Worm (Caenorhabditis elegans): ENCODE data around the gene F49H6.8.

Gene F49H6.8

DNA sequence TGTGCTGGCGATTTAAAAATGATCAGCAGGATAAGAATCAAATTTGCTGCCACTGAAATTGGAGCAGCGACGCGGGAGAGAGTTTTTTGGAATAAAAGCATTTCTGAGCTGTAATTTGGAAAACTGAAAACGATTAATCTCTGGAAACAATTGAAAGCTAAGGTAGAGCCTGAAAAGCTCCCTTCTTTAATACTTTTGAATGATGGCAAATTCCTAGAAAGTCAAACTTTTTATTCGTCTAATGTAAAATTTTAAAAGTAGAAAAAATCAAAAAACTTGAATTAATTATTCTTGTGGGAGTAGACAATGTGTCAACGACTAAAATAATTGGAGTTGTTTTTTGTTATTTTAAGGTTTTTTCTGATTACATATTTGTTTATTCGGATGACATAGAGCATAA is 22.3 kb downstream of the F49H6.8 start, which contains the start of gene str-217:
TSS of gene str-217 (minus strand) at position 101 of the 400 bp plus-strand sequence.
- no peak for TF ChIP-seq F10B5.3 (tag; optimal IDR thresholded peaks at IDR 0.05)
- no peak for TF ChIP-seq ceh-82 (tag; optimal IDR thresholded peaks at IDR 0.05)
- no peak for TF ChIP-seq aly-2 (tag; optimal IDR thresholded peaks at IDR 0.05)
- no peak for TF ChIP-seq F44E2.7 (GFP tag; IDR thresholded peaks at IDR 0.05)
- no peak for TF ChIP-seq Y48G9A.11 (GFP tag; IDR thresholded peaks at IDR 0.05)
- TF ChIP-seq fos-1 (tag; optimal IDR thresholded peaks at IDR 0.05), result no peak
- TF ChIP-seq hlh-30 (tag; optimal IDR thresholded peaks at IDR 0.05; ENCODE audit: insufficient read depth), result no peak

- peak; percentile 64 for TF ChIP-seq set-16 (GFP tag; IDR thresholded peaks at IDR 0.05)
- no peak for TF ChIP-seq snpc-1.2 (GFP tag; IDR thresholded peaks at IDR 0.05)
Observed at ce11 chrV:16992383-16992782, 30.1 kb downstream of the F49H6.8 start.

DNA sequence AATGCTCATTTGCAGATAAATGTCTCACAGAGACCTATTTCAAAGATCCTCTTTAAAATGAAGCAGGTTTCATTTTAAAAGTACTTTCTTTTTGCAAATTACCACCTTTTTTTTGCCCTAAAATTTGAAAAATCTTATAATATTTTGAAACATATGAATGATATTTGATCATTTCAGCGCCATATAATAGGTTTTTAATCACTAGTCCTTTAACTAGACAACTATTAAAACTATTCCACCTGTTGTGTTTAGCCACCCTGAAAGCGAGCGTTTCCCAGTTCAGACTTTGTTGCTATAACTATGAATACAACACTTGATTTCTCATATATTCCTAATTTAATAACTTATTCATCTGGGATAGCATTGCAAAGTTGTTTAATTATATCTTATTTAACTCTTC is 30.7 kb downstream of the F49H6.8 start, which contains the start of gene srz-95:
TSS of gene srz-95 (plus strand) at position 301 of the 400 bp plus-strand sequence.
- no peak for TF ChIP-seq spr-3 (GFP tag; optimal IDR thresholded peaks at IDR 0.05)
- TF ChIP-seq vab-7 (GFP tag; IDR thresholded peaks at IDR 0.05), result no peak
- TF ChIP-seq egl-43 (GFP tag; IDR thresholded peaks at IDR 0.05), result no peak
- no peak for TF ChIP-seq F44E2.7 (GFP tag; IDR thresholded peaks at IDR 0.05)
- TF ChIP-seq nhr-25 (tag; optimal IDR thresholded peaks at IDR 0.05; ENCODE audit: borderline replicate concordance, insufficient read depth), result no peak
- no peak for TF ChIP-seq mxl-2 (GFP tag; conservative IDR thresholded peaks at IDR 0.05)
- TF ChIP-seq php-3 (GFP tag; IDR thresholded peaks at IDR 0.05), result no peak
- no peak for TF ChIP-seq D1046.2 (GFP tag; IDR thresholded peaks at IDR 0.05)
- no peak for TF ChIP-seq rbr-2 (tag; optimal IDR thresholded peaks at IDR 0.05)
- no peak for TF ChIP-seq lin-1 (GFP tag; IDR thresholded peaks at IDR 0.05)

DNA sequence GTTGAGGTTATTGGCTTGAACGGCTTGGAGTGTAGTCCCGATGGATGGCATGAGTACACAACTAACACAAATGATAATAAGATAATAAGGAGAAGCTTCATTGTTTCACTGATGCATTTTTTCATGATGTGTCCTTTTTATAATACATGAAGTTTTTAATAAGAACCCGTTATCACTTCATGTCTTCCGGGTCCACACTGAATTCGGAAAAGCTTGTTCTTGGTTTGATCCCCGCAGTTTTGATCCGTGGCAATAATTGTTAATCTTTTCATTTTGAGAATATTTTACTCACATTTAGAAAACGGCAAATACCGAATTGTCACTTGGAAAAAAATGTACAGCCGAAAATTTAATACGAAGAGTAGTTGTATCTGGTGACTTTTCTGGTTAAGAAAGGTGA is 33.8 kb downstream of the F49H6.8 start, which contains the start of gene Y102A5C.27:
TSS of gene Y102A5C.27 (minus strand) at position 101 of the 400 bp plus-strand sequence.
- no peak for TF ChIP-seq Y5F2A.4 (GFP tag; optimal IDR thresholded peaks at IDR 0.05)
- no peak for TF ChIP-seq skn-1 (tag; optimal IDR thresholded peaks at IDR 0.05)

DNA sequence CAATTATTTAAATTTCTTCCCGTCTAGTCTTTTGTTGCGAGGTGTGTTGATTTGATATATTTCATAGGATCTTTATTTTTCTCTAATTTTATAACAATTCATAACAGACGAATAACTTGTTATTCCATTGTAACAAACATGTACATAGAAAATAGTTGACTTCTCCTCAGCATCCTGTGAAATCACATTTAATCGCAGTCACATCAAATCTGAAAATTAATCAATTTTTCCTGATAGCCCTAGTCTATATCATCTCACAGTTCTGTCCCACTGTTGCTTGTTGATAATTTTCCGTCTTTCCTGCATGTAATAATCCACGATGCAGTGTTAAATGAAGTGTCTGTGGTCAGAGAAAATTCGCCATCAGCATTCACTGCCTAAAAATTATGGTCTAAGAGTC is 34.7 kb downstream of the F49H6.8 start:
- TF ChIP-seq unc-62 (GFP tag; optimal IDR thresholded peaks at IDR 0.05 in 1 of 2) (peak in 1 of 2 experiments; percentile 97), unc-62 (tag; optimal IDR thresholded peaks at IDR 0.05) (no peak), aly-2 (tag; optimal IDR thresholded peaks at IDR 0.05) (no peak)

DNA sequence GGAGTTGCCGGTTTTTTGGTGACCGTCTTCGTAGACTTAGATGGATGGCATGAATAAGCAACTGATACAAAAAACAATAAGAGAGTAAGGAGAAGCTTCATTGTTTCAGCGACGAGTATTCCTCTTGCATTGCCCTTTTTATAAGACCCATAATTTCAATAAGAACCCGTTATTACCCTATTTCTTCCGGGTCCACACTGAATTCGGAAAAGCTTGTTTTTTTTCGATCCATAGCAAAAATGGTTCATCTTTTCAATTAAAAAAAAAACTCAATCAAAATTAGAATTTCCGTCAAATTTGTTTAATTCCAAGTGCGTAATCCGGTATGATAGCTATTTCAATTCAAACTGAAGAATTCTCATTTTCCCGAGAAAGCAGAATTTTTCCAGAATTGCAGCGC is 35.4 kb downstream of the F49H6.8 start, which contains the start of gene Y102A5C.40:
TSS of gene Y102A5C.40 (minus strand) at position 101 of the 400 bp plus-strand sequence.
- TF ChIP-seq hlh-30 (tag; optimal IDR thresholded peaks at IDR 0.05; ENCODE audit: insufficient read depth), result no peak
- no peak for TF ChIP-seq nhr-102 (tag; optimal IDR thresholded peaks at IDR 0.05)
- no peak for TF ChIP-seq lin-39 (tag; optimal IDR thresholded peaks at IDR 0.05)
- no peak for TF ChIP-seq ctbp-1 (GFP tag; IDR thresholded peaks at IDR 0.05)
- no peak for TF ChIP-seq hlh-11 (tag; optimal IDR thresholded peaks at IDR 0.05)
- TF ChIP-seq saeg-2 (GFP tag; IDR thresholded peaks at IDR 0.05), result no peak
- no peak for TF ChIP-seq daf-16 (GFP tag; optimal IDR thresholded peaks at IDR 0.05)
- no peak for TF ChIP-seq daf-16 (tag; optimal IDR thresholded peaks at IDR 0.05)
- TF ChIP-seq lim-7 (GFP tag; IDR thresholded peaks at IDR 0.05), result no peak
- no peak for TF ChIP-seq Y105C5A.15 (GFP tag; IDR thresholded peaks at IDR 0.05)
- no peak for TF ChIP-seq php-3 (GFP tag; IDR thresholded peaks at IDR 0.05)
- no peak for TF ChIP-seq nhr-48 (tag; optimal IDR thresholded peaks at IDR 0.05)
- TF ChIP-seq fkh-10 (GFP tag; optimal IDR thresholded peaks at IDR 0.05), result no peak

Measured in whole organism, L4 larva.